Fruit fly (Drosophila melanogaster) whole organism, embryonic: ENCODE results near the gene Ddc.
A peak's percentile ranks its signal among the peaks of the same experiment; 100 is the strongest.

Experiments used
- Ada2b ChIP-seq: fragments of 200-800 bp; sonication (Bioruptor generic); IDR thresholded peaks from 2 replicates; pipeline ENCODE4 v1.3.6; 2022; ENCODE audit warnings: missing biosample characterization, missing genetic modification characterization
- CG10147 ChIP-seq: fragments of 200-800 bp; sonication (Bioruptor generic); optimal IDR thresholded peaks from 2 replicates; lab custom pipeline; 2019; ENCODE audit warnings: missing biosample characterization, mild to moderate bottlenecking, missing genetic modification characterization, moderate library complexity
- CG10565 ChIP-seq: fragments of 200-800 bp; sonication (Bioruptor generic); optimal IDR thresholded peaks from 3 replicates; lab custom pipeline; 2016; ENCODE audit warnings: missing biosample characterization, mild to moderate bottlenecking, missing genetic modification characterization
- CG13123 ChIP-seq: fragments of 200-800 bp; sonication (Bioruptor generic); optimal IDR thresholded peaks from 2 replicates; lab custom pipeline; 2016; ENCODE audit warnings: missing biosample characterization, missing genetic modification characterization
- CG14710 ChIP-seq: fragments of 200-800 bp; sonication (Bioruptor generic); optimal IDR thresholded peaks from 3 replicates; lab custom pipeline; 2019; ENCODE audit warnings: missing biosample characterization, mild to moderate bottlenecking, missing genetic modification characterization, moderate library complexity
- CG15073 ChIP-seq: fragments of 200-800 bp; sonication (Bioruptor generic); optimal IDR thresholded peaks from 2 replicates; lab custom pipeline; 2016; ENCODE audit warnings: missing biosample characterization, missing genetic modification characterization
- CG1529 ChIP-seq: fragments of 200-800 bp; sonication (Bioruptor generic); optimal IDR thresholded peaks from 3 replicates; lab custom pipeline; 2018; ENCODE audit warnings: missing biosample characterization, missing genetic modification characterization
- CG15601 ChIP-seq: fragments of 200-800 bp; sonication (Bioruptor generic); optimal IDR thresholded peaks from 3 replicates; lab custom pipeline; 2019; ENCODE audit warnings: missing biosample characterization, mild to moderate bottlenecking, missing genetic modification characterization, moderate library complexity
- CG16863 ChIP-seq: fragments of 200-800 bp; sonication (Bioruptor generic); optimal IDR thresholded peaks from 3 replicates; lab custom pipeline; 2016; ENCODE audit warnings: missing biosample characterization, missing genetic modification characterization
- CG17361 ChIP-seq: fragments of 200-800 bp; sonication (Bioruptor generic); IDR thresholded peaks from 3 replicates; pipeline ENCODE4 v1.3.6; 2022; ENCODE audit warnings: missing biosample characterization, missing genetic modification characterization
- CG30403 ChIP-seq: fragments of 200-800 bp; sonication (Bioruptor generic); optimal IDR thresholded peaks from 3 replicates; lab custom pipeline; 2016; ENCODE audit warnings: missing biosample characterization, missing genetic modification characterization
- CG31224 ChIP-seq: fragments of 200-800 bp; sonication (Bioruptor generic); IDR thresholded peaks from 2 replicates; pipeline ENCODE4 v1.3.6; 2022; ENCODE audit warnings: missing biosample characterization, missing genetic modification characterization
- CG31365 ChIP-seq: fragments of 200-800 bp; sonication (Bioruptor generic); optimal IDR thresholded peaks from 2 replicates; lab custom pipeline; 2018; ENCODE audit warnings: missing biosample characterization, mild to moderate bottlenecking, missing genetic modification characterization
- CG4404 ChIP-seq: fragments of 200-800 bp; sonication (Bioruptor generic); IDR thresholded peaks from 2 replicates; pipeline ENCODE4 v1.3.6; 2022; ENCODE audit warnings: missing biosample characterization, missing genetic modification characterization
- CG6683 ChIP-seq: fragments of 200-800 bp; sonication (Bioruptor generic); optimal IDR thresholded peaks from 2 replicates; lab custom pipeline; 2017; ENCODE audit warnings: missing biosample characterization, mild to moderate bottlenecking, missing genetic modification characterization, missing genetic modification reagents
- CG6813 ChIP-seq: fragments of 200-800 bp; sonication (Bioruptor generic); optimal IDR thresholded peaks from 2 replicates; lab custom pipeline; 2017; ENCODE audit warnings: missing biosample characterization, missing genetic modification characterization, mild to moderate bottlenecking, moderate library complexity, missing genetic modification reagents
- CG8388 ChIP-seq: fragments of 200-800 bp; sonication (Bioruptor generic); optimal IDR thresholded peaks from 2 replicates; lab custom pipeline; 2019; ENCODE audit warnings: missing biosample characterization, mild to moderate bottlenecking, missing genetic modification characterization, moderate library complexity
- Chrac-16 ChIP-seq: fragments of 200-800 bp; sonication (Bioruptor generic); optimal IDR thresholded peaks from 3 replicates; lab custom pipeline; 2016; ENCODE audit warnings: missing biosample characterization, missing genetic modification characterization
- CoRest ChIP-seq: fragments of 200-800 bp; sonication (Bioruptor generic); optimal IDR thresholded peaks from 3 replicates; lab custom pipeline; 2018; ENCODE audit warnings: missing biosample characterization, mild to moderate bottlenecking, missing genetic modification characterization, moderate library complexity
- Dek ChIP-seq: fragments of 200-800 bp; sonication (Bioruptor generic); optimal IDR thresholded peaks from 3 replicates; lab custom pipeline; 2019; ENCODE audit warnings: missing biosample characterization, mild to moderate bottlenecking, missing genetic modification characterization, moderate library complexity
- Dip3 ChIP-seq: fragments of 200-800 bp; sonication (Bioruptor generic); optimal IDR thresholded peaks from 3 replicates; lab custom pipeline; 2016; ENCODE audit warnings: missing biosample characterization, missing genetic modification characterization
- Ets97D ChIP-seq: fragments of 200-800 bp; sonication (Bioruptor generic); optimal IDR thresholded peaks from 3 replicates; lab custom pipeline; 2016; ENCODE audit warnings: missing biosample characterization, missing genetic modification characterization
- Hey ChIP-seq: fragments of 200-800 bp; sonication (Bioruptor generic); optimal IDR thresholded peaks from 3 replicates; lab custom pipeline; 2018; ENCODE audit warnings: missing biosample characterization, mild to moderate bottlenecking, missing genetic modification characterization
- Hr78 ChIP-seq, 2 experiments: fragments of 200-800 bp in 1 of 2; fragments of >200 bp in 1 of 2; sonication (Bioruptor generic) in 1 of 2; optimal IDR thresholded peaks; 2 replicates each; lab custom pipeline; 2017 to 2019; ENCODE audit warnings: missing biosample characterization in 2 of 2, missing genetic modification characterization in 2 of 2, mild to moderate bottlenecking in 1 of 2, moderate library complexity in 1 of 2
- MESR4 ChIP-seq: fragments of 200-800 bp; sonication (Bioruptor generic); optimal IDR thresholded peaks from 2 replicates; lab custom pipeline; 2018; ENCODE audit warnings: missing biosample characterization, mild to moderate bottlenecking, missing genetic modification characterization, moderate library complexity
- Max ChIP-seq: fragments of 200-800 bp; sonication (Bioruptor generic); optimal IDR thresholded peaks from 2 replicates; lab custom pipeline; 2016; ENCODE audit warnings: missing biosample characterization, mild to moderate bottlenecking, missing genetic modification characterization
- NK7.1 ChIP-seq: fragments of 200-800 bp; sonication (Bioruptor generic); optimal IDR thresholded peaks from 3 replicates; lab custom pipeline; 2016; ENCODE audit warnings: missing biosample characterization, missing genetic modification characterization
- Opbp ChIP-seq: fragments of 200-800 bp; sonication (Bioruptor generic); IDR thresholded peaks from 3 replicates; pipeline ENCODE4 v1.3.6; 2022; ENCODE audit warnings: missing biosample characterization, missing genetic modification characterization; ENCODE audit not compliant: partially characterized antibody
- Trl ChIP-seq, 3 experiments: fragments of >200 bp in 2 of 3; fragments of 200-800 bp in 1 of 3; sonication (Bioruptor generic) in 1 of 3; optimal IDR thresholded peaks; 2 replicates in 1 of 3; 3 replicates in 2 of 3; lab custom pipeline; 2016 to 2017; ENCODE audit warnings: missing biosample characterization in 1 of 3, missing genetic modification characterization in 1 of 3
- ato ChIP-seq: fragments of 200-800 bp; sonication (Bioruptor generic); IDR thresholded peaks from 2 replicates; pipeline ENCODE4 v1.3.6; 2022; ENCODE audit warnings: missing biosample characterization, missing genetic modification characterization; ENCODE audit not compliant: partially characterized antibody
- cg ChIP-seq: fragments of 200-800 bp; sonication (Bioruptor generic); optimal IDR thresholded peaks from 3 replicates; lab custom pipeline; 2019; ENCODE audit warnings: missing biosample characterization, mild to moderate bottlenecking, missing genetic modification characterization, moderate library complexity
- fd64A ChIP-seq: fragments of 200-800 bp; sonication (Bioruptor generic); optimal IDR thresholded peaks from 3 replicates; lab custom pipeline; 2018; ENCODE audit warnings: missing biosample characterization, mild to moderate bottlenecking, missing genetic modification characterization
- grau ChIP-seq: fragments of 200-800 bp; optimal IDR thresholded peaks from 3 replicates; lab custom pipeline; 2019; ENCODE audit warnings: missing biosample characterization, mild to moderate bottlenecking, missing genetic modification characterization, moderate library complexity
- hth ChIP-seq: fragments of >200 bp; optimal IDR thresholded peaks from 2 replicates; lab custom pipeline; 2017; ENCODE audit warnings: inconsistent platforms
- ken ChIP-seq: fragments of 200-800 bp; sonication (Bioruptor generic); IDR thresholded peaks from 3 replicates; pipeline ENCODE4 v1.3.6; 2022; ENCODE audit warnings: missing biosample characterization, missing genetic modification characterization
- klu ChIP-seq: fragments of 200-800 bp; sonication (Bioruptor generic); IDR thresholded peaks from 2 replicates; pipeline ENCODE4 v1.3.6; 2022; ENCODE audit warnings: missing biosample characterization, missing genetic modification characterization
- pan ChIP-seq, 4 experiments: fragments of >200 bp in 3 of 4; fragments of 200-800 bp in 1 of 4; sonication (Bioruptor generic) in 1 of 4; optimal IDR thresholded peaks in 3 of 4; IDR thresholded peaks in 1 of 4; 2 replicates each; pipeline versions ENCODE4 v1.3.6 to Lab custom; 2017 to 2022; ENCODE audit warnings: missing biosample characterization in 2 of 4, missing genetic modification characterization in 2 of 4, mixed read lengths in 1 of 4
- pros ChIP-seq: fragments of 200-800 bp; sonication (Bioruptor generic); optimal IDR thresholded peaks from 3 replicates; lab custom pipeline; 2019; ENCODE audit warnings: missing biosample characterization, mild to moderate bottlenecking, missing genetic modification characterization, moderate library complexity
- pum ChIP-seq: fragments of 200-800 bp; sonication (Bioruptor generic); optimal IDR thresholded peaks from 2 replicates; lab custom pipeline; 2016; ENCODE audit warnings: missing biosample characterization, missing genetic modification characterization
- pzg ChIP-seq: fragments of 200-800 bp; sonication (Bioruptor generic); optimal IDR thresholded peaks from 3 replicates; lab custom pipeline; 2018; ENCODE audit warnings: missing biosample characterization, mild to moderate bottlenecking, missing genetic modification characterization, moderate library complexity
- rib ChIP-seq: fragments of 200-800 bp; sonication (Bioruptor generic); IDR thresholded peaks from 2 replicates; pipeline ENCODE4 v1.3.6; 2022; ENCODE audit warnings: missing biosample characterization, missing genetic modification characterization
- sc ChIP-seq, 3 experiments: fragments of >200 bp in 2 of 3; fragments of 200-800 bp in 1 of 3; sonication (Bioruptor generic) in 1 of 3; optimal IDR thresholded peaks; 2 replicates in 2 of 3; 3 replicates in 1 of 3; lab custom pipeline; 2017; ENCODE audit warnings: mild to moderate bottlenecking in 1 of 3, missing biosample characterization in 1 of 3, missing genetic modification characterization in 1 of 3, missing genetic modification reagents in 1 of 3
- schlank ChIP-seq: fragments of 200-800 bp; sonication (Bioruptor generic); optimal IDR thresholded peaks from 2 replicates; lab custom pipeline; 2018; ENCODE audit warnings: missing biosample characterization, mild to moderate bottlenecking, missing genetic modification characterization
- sisA ChIP-seq: fragments of 200-800 bp; sonication (Bioruptor generic); IDR thresholded peaks from 2 replicates; pipeline ENCODE4 v1.3.6; 2022; ENCODE audit warnings: missing biosample characterization, missing genetic modification characterization
- sqz ChIP-seq: fragments of 200-800 bp; sonication (Bioruptor generic); optimal IDR thresholded peaks from 3 replicates; lab custom pipeline; 2018; ENCODE audit warnings: missing biosample characterization, mild to moderate bottlenecking, missing genetic modification characterization
- usp ChIP-seq: fragments of >200 bp; optimal IDR thresholded peaks from 2 replicates; lab custom pipeline; 2017; ENCODE audit warnings: missing biosample characterization, missing genetic modification characterization
- wek ChIP-seq: fragments of 200-800 bp; sonication (Bioruptor generic); optimal IDR thresholded peaks from 3 replicates; lab custom pipeline; 2018; ENCODE audit warnings: missing biosample characterization, mild to moderate bottlenecking, missing genetic modification characterization, moderate library complexity

Gene Ddc

dm6 chr2L:19133465-19134365 is 13.6 kb upstream of the Ddc start, which contains the start of gene brat (continued):
- TF ChIP-seq CG15601: peak; percentile 14
- TF ChIP-seq pan (optimal IDR thresholded peaks at IDR 0.05; lab: Kevin White, UChicago): no peak
- TF ChIP-seq pan (GFP tag; optimal IDR thresholded peaks at IDR 0.05 in 1 of 2, IDR thresholded peaks at IDR 0.05 in 1 of 2): no peak
- peak; percentile 71 for TF ChIP-seq pzg (GFP tag; lab: Kevin White, UChicago)
- TF ChIP-seq CG17361: peak; percentile 66
- TF ChIP-seq CG8388: no peak
- no peak for TF ChIP-seq klu (GFP tag; lab: Robert Waterston, UW)
- peak; percentile 70 for TF ChIP-seq CG30403 (GFP tag; lab: Kevin White, UChicago)
- TF ChIP-seq pros (GFP tag; lab: Kevin White, UChicago): no peak
- TF ChIP-seq NK7.1 (GFP tag; lab: Kevin White, UChicago): peak; percentile 8
- peak; percentile 24; the same call in 1 of the 2 replicates for TF ChIP-seq Ada2b
- peak; percentile 56 for TF ChIP-seq Chrac-16 (GFP tag; lab: Kevin White, UChicago)
- peak; percentile 40 for TF ChIP-seq pum (GFP tag; lab: Kevin White, UChicago)
- peak; percentile 75 for TF ChIP-seq CG14710 (tag; lab: Kevin White, UChicago)
- peak; percentile 28 for TF ChIP-seq sqz (GFP tag; lab: Kevin White, UChicago)
- no peak for TF ChIP-seq CG4404 (GFP tag; lab: Robert Waterston, UW)
- no peak for TF ChIP-seq fd64A
- no peak for TF ChIP-seq CG31365 (tag; lab: Kevin White, UChicago)
- no peak for TF ChIP-seq CG15073
- TF ChIP-seq CG31224: 0 out of 2 replicates have a peak, but pooled peaks have one; percentile 4
- peak; percentile 64 for TF ChIP-seq Dip3 (GFP tag; lab: Kevin White, UChicago)
- no peak for TF ChIP-seq schlank (tag; lab: Kevin White, UChicago)
- TF ChIP-seq Ets97D: peak; percentile 56
- TF ChIP-seq Hey (tag; lab: Kevin White, UChicago): no peak
- no peak for TF ChIP-seq Trl (optimal IDR thresholded peaks at IDR 0.05; lab: Kevin White, UChicago)
- peak; percentile 77 for TF ChIP-seq Trl (GFP tag; optimal IDR thresholded peaks at IDR 0.05; lab: Kevin White, UChicago)
- TF ChIP-seq MESR4: no peak
- TF ChIP-seq CG1529 (GFP tag; lab: Kevin White, UChicago): no peak
- no peak for TF ChIP-seq usp (GFP tag; lab: Kevin White, UChicago)
- TF ChIP-seq CG10147 (GFP tag; lab: Kevin White, UChicago): peak; percentile 13
- peak; percentile 18 for TF ChIP-seq Dek (tag; lab: Kevin White, UChicago)
- peak; percentile 64 for TF ChIP-seq Max
- TF ChIP-seq wek (GFP tag; lab: Kevin White, UChicago): no peak
- TF ChIP-seq CG16863 (GFP tag; lab: Kevin White, UChicago): peak; percentile 78
- no peak for TF ChIP-seq sisA (GFP tag; lab: Robert Waterston, UW)
- no peak for TF ChIP-seq ken (GFP tag; lab: Robert Waterston, UW)
- peak; percentile 75 for TF ChIP-seq CoRest
- TF ChIP-seq grau (tag; lab: Kevin White, UChicago): peak; percentile 61
- TF ChIP-seq cg (GFP tag; lab: Kevin White, UChicago): peak; percentile 67
- TF ChIP-seq rib (GFP tag; lab: Robert Waterston, UW): no peak
- TF ChIP-seq ato (GFP tag; lab: Robert Waterston, UW): peak; percentile 68
- TF ChIP-seq Opbp: peak; percentile 87; the same call in 2 of the 3 replicates
- no peak for TF ChIP-seq CG6683 (GFP tag; lab: Kevin White, UChicago)
- TF ChIP-seq CG10565 (GFP tag; lab: Kevin White, UChicago): no peak
- no peak for TF ChIP-seq sc (optimal IDR thresholded peaks at IDR 0.05; lab: Kevin White, UChicago)
- TF ChIP-seq sc (GFP tag; optimal IDR thresholded peaks at IDR 0.05; lab: Kevin White, UChicago): no peak
- no peak for TF ChIP-seq hth
- TF ChIP-seq CG6813 (GFP tag; lab: Kevin White, UChicago): no peak
- no peak for TF ChIP-seq Hr78 (GFP tag; optimal IDR thresholded peaks at IDR 0.05; lab: Kevin White, UChicago)
- TF ChIP-seq CG13123 (GFP tag; lab: Kevin White, UChicago): no peak
